In genomic region chr3R:4468926-4469325, dm6 we compare ENCODE assay signal across 2 fruit fly cellular contexts.
TF ChIP-seq lines count a peak whose summit lies in the region.

No protein-coding gene starts in this region.

TF ChIP-seq in whole organism, embryonic, 481 proteins besides CTCF, POLR2A, EP300 and RAD21 (continued from another document):
- TF ChIP-seq eve (GFP tag; optimal IDR thresholded peaks at IDR 0.05; lab: Kevin White, UChicago) (no peak), Oaz (GFP tag; IDR thresholded peaks at IDR 0.05; lab: Robert Waterston, UW) (no peak), Sox100B (GFP tag; optimal IDR thresholded peaks at IDR 0.05; lab: Kevin White, UChicago) (no peak), pho (GFP tag; optimal IDR thresholded peaks at IDR 0.05; lab: Kevin White, UChicago) (no peak), CG10654 (GFP tag; optimal IDR thresholded peaks at IDR 0.05; lab: Kevin White, UChicago) (no peak), Blimp-1 (GFP tag; optimal IDR thresholded peaks at IDR 0.05; lab: Kevin White, UChicago) (peak; percentile 28)

TF ChIP-seq in whole organism, prepupa, 60 proteins besides CTCF, POLR2A, EP300 and RAD21 (continued from another document):
- no peak for TF ChIP-seq CG10631 (GFP tag; optimal IDR thresholded peaks at IDR 0.05; lab: Kevin White, UChicago)
- TF ChIP-seq ss (GFP tag; optimal IDR thresholded peaks at IDR 0.05; lab: Kevin White, UChicago), result peak; percentile 37 to 57
- TF ChIP-seq cyc (GFP tag; optimal IDR thresholded peaks at IDR 0.05; lab: Kevin White, UChicago), result no peak
- no peak for TF ChIP-seq pdm3 (GFP tag; optimal IDR thresholded peaks at IDR 0.05; lab: Kevin White, UChicago)
- no peak for TF ChIP-seq Lpt (GFP tag; optimal IDR thresholded peaks at IDR 0.05; lab: Kevin White, UChicago)
- TF ChIP-seq svp (GFP tag; lab: Kevin White, UChicago), result peak; percentile 86
- TF ChIP-seq CG3032 (tag; optimal IDR thresholded peaks at IDR 0.05; lab: Kevin White, UChicago), result no peak
- no peak for TF ChIP-seq Gug (GFP tag; IDR thresholded peaks at IDR 0.05; lab: Robert Waterston, UW)
- TF ChIP-seq CG16779 (tag; optimal IDR thresholded peaks at IDR 0.05; lab: Kevin White, UChicago), result no peak
- no peak for TF ChIP-seq OdsH (GFP tag; optimal IDR thresholded peaks at IDR 0.05; lab: Kevin White, UChicago)
- TF ChIP-seq CG1621 (tag; optimal IDR thresholded peaks at IDR 0.05; lab: Kevin White, UChicago), result peak; percentile 49
- no peak for TF ChIP-seq CG6163 (GFP tag; IDR thresholded peaks at IDR 0.05; lab: Robert Waterston, UW)
- TF ChIP-seq eg (GFP tag; IDR thresholded peaks at IDR 0.05; lab: Robert Waterston, UW), result 0 out of 3 replicates have a peak, but pooled peaks have one; percentile 26
- no peak for TF ChIP-seq CG8319 (GFP tag; optimal IDR thresholded peaks at IDR 0.05; lab: Kevin White, UChicago)
- no peak for TF ChIP-seq Sox102F (GFP tag; optimal IDR thresholded peaks at IDR 0.05; lab: Kevin White, UChicago)
- no peak for TF ChIP-seq fd59A (GFP tag; optimal IDR thresholded peaks at IDR 0.05; lab: Kevin White, UChicago)
- TF ChIP-seq vri (GFP tag; optimal IDR thresholded peaks at IDR 0.05; lab: Kevin White, UChicago), result no peak
- no peak for TF ChIP-seq Met (GFP tag; optimal IDR thresholded peaks at IDR 0.05; lab: Kevin White, UChicago)
- no peak for TF ChIP-seq acj6 (GFP tag; optimal IDR thresholded peaks at IDR 0.05; lab: Kevin White, UChicago)
- TF ChIP-seq dsx (GFP tag; optimal IDR thresholded peaks at IDR 0.05; lab: Kevin White, UChicago; ENCODE audit: poor library complexity, severe bottlenecking), result no peak
- no peak for TF ChIP-seq Hr4 (GFP tag; optimal IDR thresholded peaks at IDR 0.05; lab: Kevin White, UChicago)
- no peak for TF ChIP-seq net (GFP tag; optimal IDR thresholded peaks at IDR 0.05; lab: Kevin White, UChicago)
- no peak for TF ChIP-seq CG32006 (GFP tag; optimal IDR thresholded peaks at IDR 0.05; lab: Kevin White, UChicago)
- TF ChIP-seq Sox15 (GFP tag; optimal IDR thresholded peaks at IDR 0.05; lab: Kevin White, UChicago), result no peak
- TF ChIP-seq dac (GFP tag; optimal IDR thresholded peaks at IDR 0.05; lab: Kevin White, UChicago), result no peak
- TF ChIP-seq fd85E (GFP tag; optimal IDR thresholded peaks at IDR 0.05; lab: Kevin White, UChicago), result no peak
- no peak for TF ChIP-seq CG31627 (GFP tag; optimal IDR thresholded peaks at IDR 0.05; lab: Kevin White, UChicago)
- TF ChIP-seq CG11294 (GFP tag; IDR thresholded peaks at IDR 0.05; lab: Robert Waterston, UW), result no peak
- TF ChIP-seq CG34406 (GFP tag; optimal IDR thresholded peaks at IDR 0.05; lab: Kevin White, UChicago), result no peak
- no peak for TF ChIP-seq Hr38 (GFP tag; optimal IDR thresholded peaks at IDR 0.05; lab: Kevin White, UChicago)
- peak; percentile 36 for TF ChIP-seq spab (GFP tag; optimal IDR thresholded peaks at IDR 0.05; lab: Kevin White, UChicago)
- peak; percentile 41 for TF ChIP-seq Eip78C (GFP tag; lab: Kevin White, UChicago)
- TF ChIP-seq CG9139 (GFP tag; optimal IDR thresholded peaks at IDR 0.05; lab: Kevin White, UChicago), result peak; percentile 44
- TF ChIP-seq fkh (GFP tag; optimal IDR thresholded peaks at IDR 0.05; lab: Kevin White, UChicago), result no peak
- TF ChIP-seq CG6276 (GFP tag; optimal IDR thresholded peaks at IDR 0.05; lab: Kevin White, UChicago), result no peak
- no peak for TF ChIP-seq Smox (GFP tag; optimal IDR thresholded peaks at IDR 0.05; lab: Kevin White, UChicago)
- no peak for TF ChIP-seq salr (GFP tag; optimal IDR thresholded peaks at IDR 0.05; lab: Kevin White, UChicago)
